Worm (Caenorhabditis elegans) whole organism, L4 larva: Measurements from ENCODE around the gene F29B9.1.

Experiments used
- F10B5.3 ChIP-seq: sonication (generic microtip); optimal IDR thresholded peaks from 2 replicates; lab custom pipeline; 2016; ENCODE audit warnings: mild to moderate bottlenecking, missing genetic modification characterization, missing compliant biosample characterization
- F44E2.7 ChIP-seq: fragments of 200-800 bp; sonication (Bioruptor generic); IDR thresholded peaks from 2 replicates; pipeline ENCODE4 v2.1.2; 2022; ENCODE audit warnings: missing genetic modification characterization, missing compliant biosample characterization
- T26A8.4 ChIP-seq: fragments of 200-800 bp; sonication (Bioruptor generic); IDR thresholded peaks from 2 replicates; pipeline ENCODE4 v1.3.6; 2022; ENCODE audit warnings: missing genetic modification characterization, missing compliant biosample characterization
- ZK337.2 ChIP-seq: fragments of 200-800 bp; sonication (Bioruptor generic); IDR thresholded peaks from 2 replicates; pipeline ENCODE4 v1.3.6; 2022; ENCODE audit warnings: missing genetic modification reagents, missing genetic modification characterization, missing compliant biosample characterization
- aha-1 ChIP-seq: fragments of 150-350 bp; peaks from one replicate; lab custom pipeline; 2014; ENCODE audit warnings: missing biosample characterization, missing genetic modification characterization
- aly-2 ChIP-seq: sonication (generic microtip); optimal IDR thresholded peaks from 2 replicates; lab custom pipeline; 2018; ENCODE audit warnings: missing biosample characterization, missing genetic modification characterization
- ceh-32 ChIP-seq: sonication (generic microtip); optimal IDR thresholded peaks from 2 replicates; lab custom pipeline; 2016; ENCODE audit warnings: mild to moderate bottlenecking, missing genetic modification characterization, missing compliant biosample characterization; ENCODE audit not compliant: poor library complexity
- ceh-62 ChIP-seq: sonication (generic microtip); optimal IDR thresholded peaks from 2 replicates; lab custom pipeline; 2017; ENCODE audit warnings: missing biosample characterization, missing genetic modification characterization
- ceh-82 ChIP-seq: sonication (generic microtip); optimal IDR thresholded peaks from 2 replicates; lab custom pipeline; 2017; ENCODE audit warnings: missing biosample characterization, missing genetic modification characterization
- daf-16 ChIP-seq, 3 experiments: sonication (generic microtip); optimal IDR thresholded peaks; 2 replicates each; lab custom pipeline; 2016 to 2017; ENCODE audit warnings: missing genetic modification characterization in 3 of 3, missing genetic modification reagents in 3 of 3, mild to moderate bottlenecking in 2 of 3, missing compliant biosample characterization in 2 of 3, missing biosample characterization in 1 of 3, moderate library complexity in 1 of 3
- dmd-6 ChIP-seq: fragments of 200-800 bp; sonication (Bioruptor generic); IDR thresholded peaks from 2 replicates; pipeline ENCODE4 v1.3.6; 2022; ENCODE audit warnings: missing genetic modification reagents, missing genetic modification characterization, missing compliant biosample characterization
- dmd-9 ChIP-seq: fragments of 200-800 bp; sonication (Bioruptor generic); IDR thresholded peaks from 2 replicates; pipeline ENCODE4 v1.3.6; 2022; ENCODE audit warnings: missing genetic modification reagents, missing genetic modification characterization, missing compliant biosample characterization
- duxl-1 ChIP-seq: sonication (generic microtip); optimal IDR thresholded peaks from 2 replicates; lab custom pipeline; 2016; ENCODE audit warnings: mild to moderate bottlenecking, missing genetic modification characterization, moderate library complexity, missing compliant biosample characterization; ENCODE audit not compliant: poor library complexity
- fkh-10 ChIP-seq: fragments of 150-350 bp; optimal IDR thresholded peaks from 2 replicates; lab custom pipeline; 2014; ENCODE audit warnings: missing biosample characterization, missing genetic modification reagents, missing genetic modification characterization
- gei-8 ChIP-seq: fragments of 200-800 bp; sonication (Bioruptor generic); optimal IDR thresholded peaks from 2 replicates; lab custom pipeline; 2018; ENCODE audit warnings: mild to moderate bottlenecking, missing genetic modification characterization, missing compliant biosample characterization
- hlh-11 ChIP-seq: fragments of 200-800 bp; sonication (Bioruptor generic); optimal IDR thresholded peaks from 2 replicates; lab custom pipeline; 2018; ENCODE audit warnings: mild to moderate bottlenecking, missing genetic modification characterization, missing compliant biosample characterization
- jun-1 ChIP-seq: fragments of 150-350 bp; optimal IDR thresholded peaks from 2 replicates; lab custom pipeline; 2014; ENCODE audit warnings: missing biosample characterization, missing genetic modification reagents, missing genetic modification characterization
- lin-13 ChIP-seq: fragments of 150-350 bp; optimal IDR thresholded peaks from 2 replicates; lab custom pipeline; 2014; ENCODE audit warnings: missing biosample characterization, missing genetic modification reagents, missing genetic modification characterization
- lin-15B ChIP-seq: fragments of 150-350 bp; sonication (generic microtip); optimal IDR thresholded peaks from 3 replicates; lab custom pipeline; 2014; ENCODE audit warnings: missing biosample characterization, missing genetic modification characterization
- mep-1 ChIP-seq: fragments of 150-350 bp; sonication (generic microtip); optimal IDR thresholded peaks from 3 replicates; lab custom pipeline; 2014; ENCODE audit warnings: missing biosample characterization, missing genetic modification characterization
- mxl-2 ChIP-seq: fragments of 200-800 bp; sonication (Bioruptor generic); conservative IDR thresholded peaks from 2 replicates; pipeline ENCODE4 v1.3.6; 2022; ENCODE audit warnings: missing genetic modification reagents, missing genetic modification characterization, missing compliant biosample characterization
- nhr-11 ChIP-seq: fragments of 150-350 bp; optimal IDR thresholded peaks from 2 replicates; lab custom pipeline; 2014; ENCODE audit warnings: missing biosample characterization, missing genetic modification characterization
- nhr-25 ChIP-seq: sonication (generic microtip); optimal IDR thresholded peaks from 2 replicates; lab custom pipeline; 2017; ENCODE audit warnings: missing genetic modification characterization, mild to moderate bottlenecking, missing compliant biosample characterization, antibody characterized with exemption, moderate library complexity, borderline replicate concordance; ENCODE audit not compliant: insufficient read depth
- nhr-28 ChIP-seq: fragments of 150-350 bp; optimal IDR thresholded peaks from 2 replicates; lab custom pipeline; 2014; ENCODE audit warnings: missing biosample characterization, missing genetic modification characterization
- nhr-41 ChIP-seq: fragments of 200-800 bp; sonication (Bioruptor generic); IDR thresholded peaks from 2 replicates; pipeline ENCODE4 v1.3.6; 2022; ENCODE audit warnings: missing genetic modification reagents, missing genetic modification characterization, missing compliant biosample characterization
- nhr-48 ChIP-seq: sonication (generic microtip); optimal IDR thresholded peaks from 2 replicates; lab custom pipeline; 2016; ENCODE audit warnings: mild to moderate bottlenecking, missing genetic modification characterization, missing compliant biosample characterization
- nhr-6 ChIP-seq: fragments of 150-350 bp; optimal IDR thresholded peaks from 2 replicates; lab custom pipeline; 2014; ENCODE audit warnings: missing biosample characterization, missing genetic modification characterization
- rbr-2 ChIP-seq: sonication (generic microtip); optimal IDR thresholded peaks from 2 replicates; lab custom pipeline; 2016; ENCODE audit warnings: missing genotype, missing genetic modification characterization, missing compliant biosample characterization
- set-16 ChIP-seq: fragments of 200-800 bp; sonication (Bioruptor generic); IDR thresholded peaks from 2 replicates; pipeline ENCODE4 v1.3.6; 2022; ENCODE audit warnings: missing genetic modification reagents, missing genetic modification characterization, missing compliant biosample characterization
- unc-39 ChIP-seq: sonication (generic microtip); optimal IDR thresholded peaks from 2 replicates; lab custom pipeline; 2017; ENCODE audit warnings: missing biosample characterization, missing genetic modification characterization
- unc-62 ChIP-seq, 3 experiments: fragments of 150-350 bp in 1 of 3; sonication (generic microtip); optimal IDR thresholded peaks in 2 of 3; peaks in 1 of 3; 1 replicate in 1 of 3; 2 replicates in 2 of 3; lab custom pipeline; 2014 to 2017; ENCODE audit warnings: missing biosample characterization in 3 of 3, missing genetic modification characterization in 3 of 3, missing genetic modification reagents in 3 of 3, missing genotype in 1 of 3
- vab-7 ChIP-seq: fragments of 200-800 bp; sonication (Bioruptor generic); IDR thresholded peaks from 2 replicates; pipeline ENCODE4 v1.3.6; 2022; ENCODE audit warnings: missing genetic modification reagents, missing genetic modification characterization, missing compliant biosample characterization
- zag-1 ChIP-seq: fragments of 150-350 bp; optimal IDR thresholded peaks from 2 replicates; lab custom pipeline; 2014; ENCODE audit warnings: missing biosample characterization, missing genetic modification characterization
- ztf-11 ChIP-seq: fragments of 150-350 bp; optimal IDR thresholded peaks from 2 replicates; lab custom pipeline; 2014; ENCODE audit warnings: missing biosample characterization, missing genetic modification characterization
- ztf-7 ChIP-seq: fragments of 150-350 bp; optimal IDR thresholded peaks from 2 replicates; lab custom pipeline; 2014; ENCODE audit warnings: missing biosample characterization, missing genetic modification characterization

Gene F29B9.1

DNA sequence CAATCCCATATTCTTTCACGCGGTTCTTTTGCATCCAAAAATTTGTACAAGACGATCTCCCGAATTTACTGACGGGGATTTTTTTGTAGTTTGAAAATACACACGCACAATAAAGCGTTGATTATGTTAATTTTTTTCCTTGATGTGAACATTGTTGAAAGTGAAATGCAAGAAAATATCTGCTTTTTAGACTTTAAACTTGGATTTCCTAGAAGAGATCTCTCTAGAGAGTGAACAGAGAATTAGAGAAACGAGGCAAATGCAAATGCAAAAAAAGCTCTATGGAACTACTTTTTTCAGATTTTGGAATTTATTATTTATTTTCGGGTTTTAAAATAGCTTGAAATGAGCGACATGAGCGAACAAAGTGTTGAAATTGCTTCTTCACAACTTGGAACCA, at the start of gene F29B9.1:
Gene F29B9.1 (plus strand): TSS at position 301 of the 400 bp plus-strand sequence.
- no peak for TF ChIP-seq lin-15B (tag; lab: Kevin White, UChicago)
- TF ChIP-seq duxl-1 (tag; lab: Kevin White, UChicago): peak; percentile 26
- no peak for TF ChIP-seq nhr-25 (tag; lab: Kevin White, UChicago)
- TF ChIP-seq unc-39 (tag; lab: Kevin White, UChicago): no peak
- TF ChIP-seq nhr-6: no peak
- no peak for TF ChIP-seq F44E2.7 (GFP tag; lab: Robert Waterston, UW)

DNA sequence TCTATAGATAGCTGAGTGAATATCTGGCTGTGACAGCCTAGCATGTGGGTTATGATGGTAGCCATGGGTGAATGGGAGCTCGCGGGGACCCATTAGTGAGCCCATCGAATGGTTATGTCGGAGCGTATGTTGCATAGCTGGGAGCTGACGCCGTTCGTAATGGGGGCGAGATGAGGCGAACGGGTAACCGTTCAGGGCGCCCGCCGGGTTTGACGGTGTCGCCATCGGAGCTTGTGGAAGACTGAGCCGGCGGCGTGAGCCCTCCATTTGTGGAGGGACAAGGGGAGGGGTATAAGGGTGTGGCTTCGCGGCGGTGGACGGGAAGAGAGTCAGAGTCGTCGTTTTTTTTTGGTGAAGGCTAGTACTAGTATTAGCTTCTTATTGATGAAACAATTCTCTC, 41.3 kb upstream of the F29B9.1 start:
- TF ChIP-seq aha-1 (tag; lab: Kevin White, UChicago) (peak; percentile 16), zag-1 (tag; lab: Kevin White, UChicago) (no peak), nhr-48 (no peak), set-16 (peak; percentile 88), aly-2 (tag; lab: Kevin White, UChicago) (no peak)

DNA sequence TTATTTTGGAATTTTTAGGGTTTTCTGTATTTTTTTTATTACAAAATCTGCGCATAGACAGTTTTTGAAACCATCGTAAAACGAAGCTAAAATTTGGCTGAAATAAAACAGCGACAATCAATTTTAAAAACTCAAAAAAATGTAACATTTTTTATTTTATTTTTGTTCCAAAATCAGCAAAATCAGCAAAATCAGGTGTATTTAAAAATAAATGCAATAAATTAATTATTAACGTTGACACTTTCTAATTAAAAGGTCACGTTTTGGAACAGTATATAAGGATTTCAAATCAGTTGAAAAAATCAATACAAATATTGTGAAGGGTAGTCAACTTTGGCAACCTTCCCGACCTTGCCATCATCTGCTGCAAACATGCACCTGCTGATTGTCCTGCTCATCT, 31.8 kb upstream of the F29B9.1 start, which contains the start of gene R105.1:
Gene R105.1 (plus strand): TSS at position 301 of the 400 bp plus-strand sequence.
- TF ChIP-seq ceh-62 (tag; lab: Kevin White, UChicago): no peak
- TF ChIP-seq, all 104 proteins: peak for 0

DNA sequence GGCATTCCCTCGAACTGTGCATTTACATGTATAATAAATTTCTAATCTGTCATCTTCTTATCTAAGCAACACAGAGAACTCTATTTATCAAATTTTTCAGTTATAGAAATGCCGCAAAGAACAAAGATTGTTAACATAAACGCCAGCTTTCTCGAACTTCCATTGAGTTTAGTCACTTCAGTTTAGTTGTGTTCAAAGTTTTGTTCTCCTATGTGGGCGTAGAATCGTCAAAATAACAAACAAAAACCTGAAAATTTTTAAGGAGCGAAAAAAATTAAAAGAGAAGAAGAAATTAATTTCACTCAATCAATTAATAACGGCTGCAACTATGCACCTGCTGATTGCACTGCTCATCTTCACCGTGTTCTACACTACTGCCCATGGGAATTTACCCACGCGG, 29.2 kb upstream of the F29B9.1 start, which contains the start of gene R105.5:
Gene R105.5 (plus strand): TSS at position 301 of the 400 bp plus-strand sequence.
- TF ChIP-seq fkh-10 (GFP tag; lab: Kevin White, UChicago) (no peak), vab-7 (GFP tag; lab: Robert Waterston, UW) (no peak), F10B5.3 (tag; lab: Kevin White, UChicago) (no peak), mxl-2 (GFP tag; lab: Robert Waterston, UW) (no peak), dmd-9 (GFP tag; lab: Robert Waterston, UW) (no peak), jun-1 (tag; lab: Kevin White, UChicago) (no peak), ceh-32 (tag; lab: Kevin White, UChicago) (no peak)
- TF ChIP-seq, all 104 proteins: peak for 0

DNA sequence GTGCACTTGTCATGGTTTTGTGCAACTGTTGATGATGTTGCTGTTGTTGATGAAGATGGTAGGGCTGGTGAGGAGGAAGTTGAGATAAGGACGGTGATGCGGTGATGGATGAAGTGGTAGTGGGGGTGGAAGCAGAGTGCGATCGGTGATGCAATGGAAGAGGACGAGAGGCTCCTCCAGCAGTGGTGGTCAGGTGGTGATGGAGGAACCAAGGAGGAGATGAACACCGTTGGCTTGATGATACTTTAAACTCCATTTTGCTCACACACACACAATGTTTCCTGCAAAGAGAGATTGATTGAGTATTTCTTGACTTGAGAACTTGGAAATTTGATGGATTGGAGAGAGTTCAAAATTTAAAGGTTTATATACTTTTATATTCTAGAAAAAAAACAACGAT, 27.3 kb upstream of the F29B9.1 start, which contains the start of gene F19C7.8:
Gene F19C7.8 (minus strand): TSS at position 256 of the 400 bp plus-strand sequence.
- peak in 1 of 2 experiments; percentile 37 for TF ChIP-seq daf-16 (GFP tag; optimal IDR thresholded peaks at IDR 0.05; lab: Kevin White, UChicago)
- no peak for TF ChIP-seq daf-16 (tag; optimal IDR thresholded peaks at IDR 0.05; lab: Kevin White, UChicago)
- no peak for TF ChIP-seq gei-8 (GFP tag; lab: Kevin White, UChicago)
- no peak for TF ChIP-seq lin-13 (GFP tag; lab: Kevin White, UChicago)
- peak; percentile 53; the same call in 1 of the 2 replicates for TF ChIP-seq ZK337.2 (GFP tag; lab: Robert Waterston, UW)
- peak in 1 of 2 experiments; percentile 78 for TF ChIP-seq unc-62 (GFP tag; optimal IDR thresholded peaks at IDR 0.05 in 1 of 2; lab: Kevin White, UChicago)
- no peak for TF ChIP-seq unc-62 (tag; optimal IDR thresholded peaks at IDR 0.05; lab: Kevin White, UChicago)
- TF ChIP-seq ztf-11 (tag; lab: Kevin White, UChicago): no peak
- TF ChIP-seq nhr-11 (tag; lab: Kevin White, UChicago): peak; percentile 29
- TF ChIP-seq, all 104 proteins: peak for 4

DNA sequence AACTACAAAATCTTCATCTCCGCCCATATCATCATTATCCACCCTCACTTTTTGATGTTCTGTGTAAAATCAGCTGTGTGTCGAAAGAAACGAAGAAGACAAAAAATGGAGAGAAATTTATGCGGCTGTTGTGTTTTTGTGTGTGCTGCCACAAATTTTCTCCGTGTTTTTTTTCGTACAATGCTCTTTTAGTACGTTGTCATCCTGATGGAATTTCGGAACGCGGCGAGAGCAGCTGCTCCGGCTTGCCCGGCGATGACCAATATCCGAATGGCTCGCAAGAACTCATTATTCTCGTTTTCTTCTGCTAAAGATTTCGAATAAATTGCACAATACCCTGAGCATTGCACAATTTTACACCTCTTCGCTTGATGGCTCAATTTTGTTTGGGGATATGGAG, 25.8 kb upstream of the F29B9.1 start:
- TF ChIP-seq ztf-7 (tag; lab: Kevin White, UChicago): no peak
- no peak for TF ChIP-seq dmd-6 (GFP tag; lab: Robert Waterston, UW)
- no peak for TF ChIP-seq mep-1 (tag; lab: Kevin White, UChicago)
- TF ChIP-seq ZK337.2 (GFP tag; lab: Robert Waterston, UW): 0 out of 2 replicates have a peak, but pooled peaks have one; percentile 28
- TF ChIP-seq T26A8.4 (GFP tag; lab: Robert Waterston, UW): no peak
- no peak for TF ChIP-seq nhr-41 (GFP tag; lab: Robert Waterston, UW)
- TF ChIP-seq nhr-28 (tag; lab: Kevin White, UChicago): peak; percentile 41
- no peak for TF ChIP-seq vab-7 (GFP tag; lab: Robert Waterston, UW)
- TF ChIP-seq rbr-2 (tag; lab: Kevin White, UChicago): no peak
- TF ChIP-seq hlh-11 (tag; lab: Kevin White, UChicago): peak; percentile 6
- no peak for TF ChIP-seq ceh-82 (tag; lab: Kevin White, UChicago)
- TF ChIP-seq aha-1 (tag; lab: Kevin White, UChicago): peak; percentile 76
